Fruit fly (Drosophila melanogaster) whole organism, adult: ENCODE results near the gene CG3223.

Source experiments
- CG7045 ChIP-seq: fragments of 200-800 bp; sonication (Bioruptor generic); optimal IDR thresholded peaks from 2 replicates; lab custom pipeline; 2017; ENCODE audit warnings: missing biosample characterization, mild to moderate bottlenecking, missing genetic modification characterization
- CG7101 ChIP-seq: fragments of 200-800 bp; sonication (Bioruptor generic); optimal IDR thresholded peaks from 2 replicates; lab custom pipeline; 2018; ENCODE audit warnings: missing biosample characterization, mild to moderate bottlenecking, missing genetic modification characterization, moderate library complexity
- Crg-1 ChIP-seq: fragments of 200-800 bp; sonication (Bioruptor generic); optimal IDR thresholded peaks from 2 replicates; lab custom pipeline; 2016; ENCODE audit warnings: missing biosample characterization, missing genetic modification characterization
- Mnt ChIP-seq: fragments of 200-800 bp; sonication (Bioruptor generic); optimal IDR thresholded peaks from 2 replicates; lab custom pipeline; 2016; ENCODE audit warnings: missing biosample characterization, mild to moderate bottlenecking, missing genetic modification characterization
- bab1 ChIP-seq: fragments of 200-800 bp; sonication (Bioruptor generic); optimal IDR thresholded peaks from 3 replicates; lab custom pipeline; 2019; ENCODE audit warnings: missing biosample characterization, mild to moderate bottlenecking, missing genetic modification characterization, moderate library complexity
- kay ChIP-seq: fragments of 200-800 bp; sonication (Bioruptor generic); peaks from one replicate; lab custom pipeline; 2016; ENCODE audit warnings: missing biosample characterization, missing genetic modification characterization, borderline replicate concordance
- tj ChIP-seq: fragments of 200-800 bp; sonication (Bioruptor generic); optimal IDR thresholded peaks from 3 replicates; lab custom pipeline; 2017; ENCODE audit warnings: missing biosample characterization, mild to moderate bottlenecking, missing genetic modification characterization, moderate library complexity

DNA sequence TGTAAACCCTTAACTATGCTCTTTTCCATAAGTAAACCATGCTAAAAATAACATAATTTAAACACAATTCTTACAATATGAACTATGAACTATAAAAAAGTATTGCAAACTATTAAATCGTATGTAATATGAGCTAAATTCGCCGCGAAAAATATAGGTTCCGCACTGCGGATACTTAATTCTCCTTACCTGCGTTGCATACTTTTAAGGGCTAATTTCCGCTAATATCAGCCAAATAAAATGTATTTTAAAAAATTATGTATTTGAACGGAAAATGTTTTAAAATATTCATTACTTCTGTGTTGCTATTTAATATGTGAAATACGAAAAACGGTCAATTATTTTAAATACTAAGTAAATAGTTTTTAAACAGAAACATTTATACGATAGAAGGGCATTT, 41.9 kb upstream of the CG3223 start, which contains the start of gene dsx:
- TF ChIP-seq bab1 (no peak), Mnt (no peak), CG7101 (tag; lab: Kevin White, UChicago) (no peak), tj (GFP tag; lab: Kevin White, UChicago) (no peak), Crg-1 (GFP tag; lab: Kevin White, UChicago) (no peak), CG7045 (peak; percentile 11), kay (GFP tag; lab: Kevin White, UChicago) (no peak)
